Fruit fly (Drosophila melanogaster): ENCODE data around the gene ex.

The ex gene

DNA sequence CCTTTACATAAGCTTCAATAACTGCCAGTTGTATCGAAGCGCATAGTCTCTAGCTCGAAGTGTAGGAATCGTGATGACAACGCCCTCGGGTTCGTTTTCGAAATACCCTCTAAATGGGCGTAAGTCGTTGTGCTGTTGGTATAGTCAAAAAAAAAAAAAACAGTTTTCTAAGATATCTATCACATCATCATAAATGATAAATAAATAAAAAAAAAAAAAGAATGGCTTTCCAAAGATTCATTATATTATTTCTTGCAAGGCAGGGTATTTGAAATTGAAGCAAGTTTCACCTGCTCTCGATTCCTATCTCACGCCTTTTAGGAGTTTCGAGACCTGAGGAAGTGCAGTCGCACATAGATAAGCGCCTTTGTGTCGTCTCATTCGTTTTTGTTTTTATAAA is 62.2 kb downstream of the ex start (continued):
- TF ChIP-seq chm (GFP tag; IDR thresholded peaks at IDR 0.05), result no peak; the same call in 1 of the 2 replicates
- TF ChIP-seq gem (tag; optimal IDR thresholded peaks at IDR 0.05), result peak; percentile 65
- no peak for TF ChIP-seq CG6254 (GFP tag; optimal IDR thresholded peaks at IDR 0.05)
- TF ChIP-seq HLH3B (GFP tag; IDR thresholded peaks at IDR 0.05), result peak; percentile 75
- TF ChIP-seq emc (GFP tag; optimal IDR thresholded peaks at IDR 0.05), result no peak
- peak; percentile 52; the same call in 1 of the 2 replicates for TF ChIP-seq CG10366 (GFP tag; IDR thresholded peaks at IDR 0.05)
- TF ChIP-seq amos (GFP tag; IDR thresholded peaks at IDR 0.05; ENCODE audit: partially characterized antibody), result no peak
- peak in 1 of 2 experiments; percentile 60 for TF ChIP-seq chif (GFP tag; optimal IDR thresholded peaks at IDR 0.05)
- TF ChIP-seq sens (GFP tag), result peak; percentile 90
- peak; percentile 32 for TF ChIP-seq CG16863 (GFP tag; optimal IDR thresholded peaks at IDR 0.05)
- peak; percentile 34 for TF ChIP-seq ATbp (GFP tag; optimal IDR thresholded peaks at IDR 0.05)
- no peak for TF ChIP-seq bigmax (GFP tag; optimal IDR thresholded peaks at IDR 0.05)
- peak; percentile 21 for TF ChIP-seq CG17385 (GFP tag; optimal IDR thresholded peaks at IDR 0.05)
- TF ChIP-seq dmrt11E (tag; optimal IDR thresholded peaks at IDR 0.05), result peak; percentile 33
- TF ChIP-seq CG4854 (GFP tag; optimal IDR thresholded peaks at IDR 0.05), result no peak
- TF ChIP-seq tgo (GFP tag; IDR thresholded peaks at IDR 0.05), result peak; percentile 63
- TF ChIP-seq CG12942 (GFP tag; optimal IDR thresholded peaks at IDR 0.05), result peak; percentile 1
- TF ChIP-seq btn (GFP tag; optimal IDR thresholded peaks at IDR 0.05), result no peak
- TF ChIP-seq CG1024 (GFP tag; IDR thresholded peaks at IDR 0.05), result 0 out of 2 replicates have a peak, but pooled peaks have one; percentile 16
- TF ChIP-seq Xbp1 (GFP tag; optimal IDR thresholded peaks at IDR 0.05), result peak; percentile 62
- no peak for TF ChIP-seq pan (optimal IDR thresholded peaks at IDR 0.05)
- peak in 1 of 2 experiments; percentile 36 for TF ChIP-seq pan (GFP tag; optimal IDR thresholded peaks at IDR 0.05 in 1 of 2, IDR thresholded peaks at IDR 0.05 in 1 of 2)
- TF ChIP-seq Pdp1 (GFP tag; optimal IDR thresholded peaks at IDR 0.05), result peak in 1 of 2 experiments; percentile 30
- TF ChIP-seq Ptx1 (GFP tag; IDR thresholded peaks at IDR 0.05), result peak; percentile 75
- peak in 1 of 2 experiments; percentile 38 for TF ChIP-seq dpn (GFP tag; optimal IDR thresholded peaks at IDR 0.05)
- TF ChIP-seq bsh (GFP tag; optimal IDR thresholded peaks at IDR 0.05), result peak in 1 of 2 experiments; percentile 69
- no peak for TF ChIP-seq slp2 (GFP tag; optimal IDR thresholded peaks at IDR 0.05)
- TF ChIP-seq CG17359 (tag; optimal IDR thresholded peaks at IDR 0.05), result peak; percentile 21
- TF ChIP-seq CG8478 (optimal IDR thresholded peaks at IDR 0.05), result no peak
- TF ChIP-seq Adf1 (GFP tag; IDR thresholded peaks at IDR 0.05), result no peak
- TF ChIP-seq row (GFP tag; IDR thresholded peaks at IDR 0.05), result peak; percentile 69
- no peak for TF ChIP-seq CG9876 (GFP tag; optimal IDR thresholded peaks at IDR 0.05)
- TF ChIP-seq tio (GFP tag; optimal IDR thresholded peaks at IDR 0.05), result peak; percentile 46
- TF ChIP-seq sisA (GFP tag; IDR thresholded peaks at IDR 0.05), result peak; percentile 72
- no peak for TF ChIP-seq Dad (GFP tag; optimal IDR thresholded peaks at IDR 0.05)
- no peak for TF ChIP-seq CG6654 (GFP tag; optimal IDR thresholded peaks at IDR 0.05)
- TF ChIP-seq Rfx (GFP tag; IDR thresholded peaks at IDR 0.05), result 0 out of 2 replicates have a peak, but pooled peaks have one; percentile 13
- no peak for TF ChIP-seq Trl (optimal IDR thresholded peaks at IDR 0.05)
- peak; percentile 13 for TF ChIP-seq Trl (GFP tag; optimal IDR thresholded peaks at IDR 0.05)
- TF ChIP-seq Optix (GFP tag; IDR thresholded peaks at IDR 0.05), result 0 out of 3 replicates have a peak, but pooled peaks have one; percentile 39
- TF ChIP-seq gfzf (GFP tag; optimal IDR thresholded peaks at IDR 0.05), result no peak
- peak; percentile 59 for TF ChIP-seq CG4820 (GFP tag; optimal IDR thresholded peaks at IDR 0.05)
- TF ChIP-seq vvl (GFP tag; IDR thresholded peaks at IDR 0.05), result peak; percentile 79
- TF ChIP-seq CG4707 (GFP tag; optimal IDR thresholded peaks at IDR 0.05), result no peak
- peak; percentile 53 for TF ChIP-seq dmrt99B (tag; optimal IDR thresholded peaks at IDR 0.05)
- no peak for TF ChIP-seq Ets97D (GFP tag; optimal IDR thresholded peaks at IDR 0.05)
- TF ChIP-seq CG2202 (tag; optimal IDR thresholded peaks at IDR 0.05), result no peak
- TF ChIP-seq Atf-2 (GFP tag; optimal IDR thresholded peaks at IDR 0.05), result peak; percentile 8
- no peak for TF ChIP-seq tx (GFP tag; optimal IDR thresholded peaks at IDR 0.05)
- TF ChIP-seq Max (GFP tag; optimal IDR thresholded peaks at IDR 0.05), result peak; percentile 48
- no peak for TF ChIP-seq Myb (GFP tag; optimal IDR thresholded peaks at IDR 0.05)
- TF ChIP-seq CG30403 (GFP tag; optimal IDR thresholded peaks at IDR 0.05), result peak; percentile 65
